Worm (Caenorhabditis elegans): ENCODE data around the gene gana-1.

The gana-1 gene

ce11 chrV:12114693-12115092 is 27.7 kb downstream of the gana-1 start, which contains the start of gene spin-1:
TSS of gene spin-1 (plus strand) at chrV:12114993.
- TF ChIP-seq F16B12.6 (tag; optimal IDR thresholded peaks at IDR 0.05) (no peak), nhr-77 (tag; optimal IDR thresholded peaks at IDR 0.05) (no peak), fkh-4 (tag; optimal IDR thresholded peaks at IDR 0.05; ENCODE audit: borderline replicate concordance) (no peak), rnt-1 (tag; optimal IDR thresholded peaks at IDR 0.05) (no peak), ets-5 (GFP tag; IDR thresholded peaks at IDR 0.05) (no peak), irx-1 (tag; optimal IDR thresholded peaks at IDR 0.05) (no peak), fkh-8 (tag; optimal IDR thresholded peaks at IDR 0.05) (no peak), nhr-11 (tag; optimal IDR thresholded peaks at IDR 0.05) (no peak), mab-9 (GFP tag; IDR thresholded peaks at IDR 0.05) (no peak), pax-3 (tag; optimal IDR thresholded peaks at IDR 0.05) (no peak), pag-3 (tag; optimal IDR thresholded peaks at IDR 0.05; ENCODE audit: borderline replicate concordance, insufficient read depth) (no peak)

- TF ChIP-seq elt-2 (tag; optimal IDR thresholded peaks at IDR 0.05): peak; percentile 1
- no peak for TF ChIP-seq Y116A8C.19 (tag; optimal IDR thresholded peaks at IDR 0.05; ENCODE audit: borderline replicate concordance)
- peak; percentile 6 for TF ChIP-seq nhr-20 (tag; optimal IDR thresholded peaks at IDR 0.05)
- TF ChIP-seq nhr-84 (tag; optimal IDR thresholded peaks at IDR 0.05): no peak
- peak; percentile 7 for TF ChIP-seq nhr-71 (tag; optimal IDR thresholded peaks at IDR 0.05)
Measured at ce11 chrV:12115150-12115549, 28.1 kb downstream of the gana-1 start.

- no peak for TF ChIP-seq dsc-1 (tag; optimal IDR thresholded peaks at IDR 0.05)
- TF ChIP-seq xbp-1 (tag; optimal IDR thresholded peaks at IDR 0.05): no peak
- no peak for TF ChIP-seq lin-14 (GFP tag; optimal IDR thresholded peaks at IDR 0.05)
- no peak for TF ChIP-seq tbx-2 (tag; optimal IDR thresholded peaks at IDR 0.05)
- TF ChIP-seq unc-62 (GFP tag; optimal IDR thresholded peaks at IDR 0.05): no peak
- no peak for TF ChIP-seq nhr-237 (tag; optimal IDR thresholded peaks at IDR 0.05)
- TF ChIP-seq blmp-1 (tag; optimal IDR thresholded peaks at IDR 0.05): no peak
- no peak for TF ChIP-seq ceh-8 (GFP tag; optimal IDR thresholded peaks at IDR 0.05)
- no peak for TF ChIP-seq pax-3 (tag; optimal IDR thresholded peaks at IDR 0.05)
- no peak for TF ChIP-seq F16B12.6 (tag; optimal IDR thresholded peaks at IDR 0.05)
- no peak for TF ChIP-seq zip-4 (GFP tag; optimal IDR thresholded peaks at IDR 0.05)
- no peak for TF ChIP-seq pag-3 (tag; optimal IDR thresholded peaks at IDR 0.05; ENCODE audit: borderline replicate concordance, insufficient read depth)
- no peak for TF ChIP-seq unc-86 (tag; optimal IDR thresholded peaks at IDR 0.05)
- TF ChIP-seq nhr-47 (tag; optimal IDR thresholded peaks at IDR 0.05): no peak
- no peak for TF ChIP-seq ces-1 (GFP tag; optimal IDR thresholded peaks at IDR 0.05)
- no peak for TF ChIP-seq ztf-4 (tag; optimal IDR thresholded peaks at IDR 0.05)
Measured at ce11 chrV:12117567-12118053, 30.6 kb downstream of the gana-1 start, which contains the start of gene C13C4.8. TSS of gene C13C4.8 (plus strand) at chrV:12118003.

ce11 chrV:12120381-12120780 is 33.3 kb downstream of the gana-1 start, which contains the start of gene C13C4.7:
TSS of gene C13C4.7 (minus strand) at chrV:12120481.
- TF ChIP-seq mab-9 (GFP tag; IDR thresholded peaks at IDR 0.05) (no peak), zip-4 (GFP tag; optimal IDR thresholded peaks at IDR 0.05) (no peak)

ce11 chrV:12121274-12121673 is 34.2 kb downstream of the gana-1 start, which contains the start of gene C13C4.6:
TSS of gene C13C4.6 (plus strand) at chrV:12121574.
- TF ChIP-seq pag-3 (tag; optimal IDR thresholded peaks at IDR 0.05; ENCODE audit: borderline replicate concordance, insufficient read depth): no peak
- no peak for TF ChIP-seq nhr-28 (tag; optimal IDR thresholded peaks at IDR 0.05)
- no peak for TF ChIP-seq swsn-7 (tag; optimal IDR thresholded peaks at IDR 0.05)
- no peak for TF ChIP-seq lin-14 (GFP tag; optimal IDR thresholded peaks at IDR 0.05)
- TF ChIP-seq lin-13 (GFP tag; optimal IDR thresholded peaks at IDR 0.05): no peak
- no peak for TF ChIP-seq lir-3 (tag; optimal IDR thresholded peaks at IDR 0.05; ENCODE audit: poor library complexity)
